Fruit fly (Drosophila melanogaster) whole organism, embryonic: ENCODE data around the gene CG15543.

Experiments used
- Abd-B ChIP-seq: fragments of 200-800 bp; sonication (Bioruptor generic); optimal IDR thresholded peaks from 2 replicates; lab custom pipeline; 2018; ENCODE audit warnings: missing biosample characterization, mild to moderate bottlenecking, missing genetic modification characterization, moderate library complexity
- Antp ChIP-seq: fragments of 200-800 bp; sonication (Bioruptor generic); optimal IDR thresholded peaks from 3 replicates; lab custom pipeline; 2016; ENCODE audit warnings: missing biosample characterization, missing genetic modification characterization
- BEAF-32 ChIP-seq: fragments of 200-800 bp; sonication (Bioruptor generic); optimal IDR thresholded peaks from 3 replicates; lab custom pipeline; 2017; ENCODE audit warnings: missing biosample characterization, missing genetic modification characterization, mild to moderate bottlenecking, moderate library complexity, missing genetic modification reagents
- Blimp-1 ChIP-seq: fragments of 200-800 bp; sonication (Bioruptor generic); optimal IDR thresholded peaks from 3 replicates; lab custom pipeline; 2018; ENCODE audit warnings: missing biosample characterization, missing genetic modification characterization, mild to moderate bottlenecking, moderate library complexity, missing genetic modification reagents
- Bteb2 ChIP-seq: fragments of 200-800 bp; sonication (Bioruptor generic); optimal IDR thresholded peaks from 2 replicates; lab custom pipeline; 2016; ENCODE audit warnings: missing biosample characterization, missing genetic modification characterization
- CG12155 ChIP-seq: fragments of 200-800 bp; sonication (Bioruptor generic); optimal IDR thresholded peaks from 3 replicates; lab custom pipeline; 2016; ENCODE audit warnings: missing biosample characterization, missing genetic modification characterization
- CG12942 ChIP-seq: fragments of 200-800 bp; sonication (Bioruptor generic); optimal IDR thresholded peaks from 3 replicates; lab custom pipeline; 2016; ENCODE audit warnings: missing biosample characterization, missing genetic modification characterization
- CG1602 ChIP-seq: fragments of 200-800 bp; sonication (Bioruptor generic); optimal IDR thresholded peaks from 3 replicates; lab custom pipeline; 2016; ENCODE audit warnings: missing biosample characterization, missing genetic modification characterization
- CG17568 ChIP-seq: fragments of 200-800 bp; sonication (Bioruptor generic); optimal IDR thresholded peaks from 2 replicates; lab custom pipeline; 2018; ENCODE audit warnings: missing biosample characterization, mild to moderate bottlenecking, missing genetic modification characterization, moderate library complexity
- CG2202 ChIP-seq: fragments of 200-800 bp; sonication (Bioruptor generic); optimal IDR thresholded peaks from 2 replicates; lab custom pipeline; 2018; ENCODE audit warnings: missing biosample characterization, mild to moderate bottlenecking, missing genetic modification characterization
- CG2875 ChIP-seq: fragments of 200-800 bp; sonication (Bioruptor generic); optimal IDR thresholded peaks from 2 replicates; lab custom pipeline; 2017; ENCODE audit warnings: missing biosample characterization, mild to moderate bottlenecking, missing genetic modification characterization, missing genetic modification reagents
- CG3163 ChIP-seq: fragments of 200-800 bp; sonication (Bioruptor generic); optimal IDR thresholded peaks from 3 replicates; lab custom pipeline; 2016; ENCODE audit warnings: missing biosample characterization, missing genetic modification characterization
- CG3847 ChIP-seq: fragments of 200-800 bp; sonication (Bioruptor generic); IDR thresholded peaks from 2 replicates; pipeline ENCODE4 v1.3.6; 2022; ENCODE audit warnings: missing biosample characterization, missing genetic modification characterization
- CG4404 ChIP-seq: fragments of 200-800 bp; sonication (Bioruptor generic); IDR thresholded peaks from 2 replicates; pipeline ENCODE4 v1.3.6; 2022; ENCODE audit warnings: missing biosample characterization, missing genetic modification characterization
- CG6854 ChIP-seq: fragments of 200-800 bp; sonication (Bioruptor generic); optimal IDR thresholded peaks from 3 replicates; lab custom pipeline; 2017; ENCODE audit warnings: missing biosample characterization, mild to moderate bottlenecking, missing genetic modification characterization
- CG7839 ChIP-seq: fragments of 200-800 bp; sonication (Bioruptor generic); optimal IDR thresholded peaks from 3 replicates; lab custom pipeline; 2018; ENCODE audit warnings: missing biosample characterization, mild to moderate bottlenecking, missing genetic modification characterization, moderate library complexity
- CG9437 ChIP-seq: fragments of 200-800 bp; sonication (Bioruptor generic); optimal IDR thresholded peaks from 2 replicates; lab custom pipeline; 2018; ENCODE audit warnings: missing biosample characterization, mild to moderate bottlenecking, missing genetic modification characterization
- Camta ChIP-seq: fragments of 200-800 bp; sonication (Bioruptor generic); optimal IDR thresholded peaks from 2 replicates; lab custom pipeline; 2016; ENCODE audit warnings: missing biosample characterization, missing genetic modification characterization
- CrebB ChIP-seq: fragments of 200-800 bp; sonication (Bioruptor generic); optimal IDR thresholded peaks from 3 replicates; lab custom pipeline; 2018; ENCODE audit warnings: missing biosample characterization, mild to moderate bottlenecking, missing genetic modification characterization
- Doc3 ChIP-seq: fragments of 200-800 bp; sonication (Bioruptor generic); IDR thresholded peaks from 3 replicates; pipeline ENCODE4 v1.3.6; 2022; ENCODE audit warnings: missing biosample characterization, missing genetic modification characterization; ENCODE audit not compliant: partially characterized antibody
- Fer2 ChIP-seq: fragments of 200-800 bp; sonication (Bioruptor generic); optimal IDR thresholded peaks from 2 replicates; lab custom pipeline; 2018; ENCODE audit warnings: missing biosample characterization, mild to moderate bottlenecking, missing genetic modification characterization, moderate library complexity
- HLH4C ChIP-seq: fragments of 200-800 bp; sonication (Bioruptor generic); IDR thresholded peaks from 3 replicates; pipeline ENCODE4 v1.3.6; 2022; ENCODE audit warnings: missing biosample characterization, missing genetic modification characterization; ENCODE audit not compliant: partially characterized antibody
- Hmr ChIP-seq: fragments of 200-800 bp; sonication (Bioruptor generic); optimal IDR thresholded peaks from 3 replicates; lab custom pipeline; 2017; ENCODE audit warnings: mild to moderate bottlenecking, missing biosample characterization, missing genetic modification reagents, missing genetic modification characterization
- Mad ChIP-seq: fragments of 200-800 bp; sonication (Bioruptor generic); optimal IDR thresholded peaks from 2 replicates; lab custom pipeline; 2016; ENCODE audit warnings: missing biosample characterization, missing genetic modification characterization
- NFAT ChIP-seq: fragments of 200-800 bp; sonication (Bioruptor generic); IDR thresholded peaks from 2 replicates; pipeline ENCODE4 v1.3.6; 2022; ENCODE audit warnings: missing biosample characterization, missing genetic modification characterization
- Neu2 ChIP-seq: fragments of 200-800 bp; sonication (Bioruptor generic); optimal IDR thresholded peaks from 3 replicates; lab custom pipeline; 2016; ENCODE audit warnings: missing biosample characterization, missing genetic modification characterization, borderline replicate concordance
- Optix ChIP-seq: fragments of 200-800 bp; sonication (Bioruptor generic); IDR thresholded peaks from 3 replicates; pipeline ENCODE4 v1.3.6; 2022; ENCODE audit warnings: missing biosample characterization, missing genetic modification characterization
- Scr ChIP-seq: fragments of 200-800 bp; sonication (Bioruptor generic); IDR thresholded peaks from 2 replicates; pipeline ENCODE4 v1.3.6; 2022; ENCODE audit warnings: missing biosample characterization, missing genetic modification characterization; ENCODE audit not compliant: partially characterized antibody
- Sry-β ChIP-seq: fragments of 200-800 bp; sonication (Bioruptor generic); optimal IDR thresholded peaks from 2 replicates; lab custom pipeline; 2018; ENCODE audit warnings: missing biosample characterization, mild to moderate bottlenecking, missing genetic modification characterization, moderate library complexity
- Ssrp ChIP-seq: fragments of 200-800 bp; sonication (Bioruptor generic); optimal IDR thresholded peaks from 2 replicates; lab custom pipeline; 2018; ENCODE audit warnings: missing biosample characterization, mild to moderate bottlenecking, missing genetic modification characterization, moderate library complexity
- Stat92E ChIP-seq, 3 experiments: fragments of >200 bp in 2 of 3; fragments of 200-800 bp in 1 of 3; sonication (Bioruptor generic) in 1 of 3; optimal IDR thresholded peaks; 2 replicates each; lab custom pipeline; 2017 to 2019; ENCODE audit warnings: missing biosample characterization in 3 of 3, missing genetic modification characterization in 3 of 3, mild to moderate bottlenecking in 1 of 3, moderate library complexity in 1 of 3
- al ChIP-seq: fragments of 200-800 bp; sonication (Bioruptor generic); IDR thresholded peaks from 2 replicates; pipeline ENCODE4 v1.3.6; 2022; ENCODE audit warnings: missing biosample characterization, missing genetic modification characterization
- ara ChIP-seq: fragments of 200-800 bp; sonication (Bioruptor generic); IDR thresholded peaks from 2 replicates; pipeline ENCODE4 v1.3.6; 2022; ENCODE audit warnings: missing biosample characterization, missing genetic modification characterization
- crc ChIP-seq: fragments of 200-800 bp; sonication (Bioruptor generic); optimal IDR thresholded peaks from 2 replicates; lab custom pipeline; 2016; ENCODE audit warnings: missing biosample characterization, missing genetic modification characterization
- dm ChIP-seq: fragments of 200-800 bp; sonication (Bioruptor generic); optimal IDR thresholded peaks from 3 replicates; lab custom pipeline; 2016; ENCODE audit warnings: missing biosample characterization, missing genetic modification characterization
- gce ChIP-seq: fragments of 200-800 bp; sonication (Bioruptor generic); IDR thresholded peaks from 3 replicates; pipeline ENCODE4 v1.3.6; 2022; ENCODE audit warnings: missing biosample characterization, missing genetic modification characterization
- hbn ChIP-seq: fragments of 200-800 bp; sonication (Bioruptor generic); IDR thresholded peaks from 2 replicates; pipeline ENCODE4 v1.3.6; 2022; ENCODE audit warnings: missing biosample characterization, missing genetic modification characterization; ENCODE audit not compliant: partially characterized antibody
- ken ChIP-seq: fragments of 200-800 bp; sonication (Bioruptor generic); IDR thresholded peaks from 3 replicates; pipeline ENCODE4 v1.3.6; 2022; ENCODE audit warnings: missing biosample characterization, missing genetic modification characterization
- lbe ChIP-seq: fragments of 200-800 bp; sonication (Bioruptor generic); optimal IDR thresholded peaks from 2 replicates; lab custom pipeline; 2016; ENCODE audit warnings: missing biosample characterization, mild to moderate bottlenecking, missing genetic modification characterization
- lmd ChIP-seq: fragments of 200-800 bp; sonication (Bioruptor generic); IDR thresholded peaks from 2 replicates; pipeline ENCODE4 v1.3.6; 2022; ENCODE audit warnings: missing biosample characterization, missing genetic modification characterization
- lola ChIP-seq, 3 experiments: fragments of >200 bp in 2 of 3; fragments of 200-800 bp in 1 of 3; sonication (Bioruptor generic) in 1 of 3; optimal IDR thresholded peaks; 2 replicates each; lab custom pipeline; 2017 to 2019; ENCODE audit warnings: missing biosample characterization in 3 of 3, missing genetic modification characterization in 3 of 3, mild to moderate bottlenecking in 1 of 3, moderate library complexity in 1 of 3
- nerfin-2 ChIP-seq: fragments of 200-800 bp; sonication (Bioruptor generic); IDR thresholded peaks from 2 replicates; pipeline ENCODE4 v1.3.6; 2022; ENCODE audit warnings: missing biosample characterization, missing genetic modification characterization; ENCODE audit not compliant: partially characterized antibody
- org-1 ChIP-seq: fragments of 200-800 bp; sonication (Bioruptor generic); optimal IDR thresholded peaks from 2 replicates; lab custom pipeline; 2017; ENCODE audit warnings: missing biosample characterization, missing genetic modification characterization
- pnt ChIP-seq: fragments of 200-800 bp; sonication (Bioruptor generic); optimal IDR thresholded peaks from 3 replicates; lab custom pipeline; 2016; ENCODE audit warnings: missing biosample characterization, missing genetic modification characterization
- salm ChIP-seq: fragments of 200-800 bp; sonication (Bioruptor generic); optimal IDR thresholded peaks from 2 replicates; lab custom pipeline; 2018; ENCODE audit warnings: missing biosample characterization, mild to moderate bottlenecking, missing genetic modification characterization
- sna ChIP-seq: fragments of 200-800 bp; sonication (Bioruptor generic); IDR thresholded peaks from 2 replicates; pipeline ENCODE4 v1.3.6; 2022; ENCODE audit warnings: missing biosample characterization, missing genetic modification characterization; ENCODE audit not compliant: partially characterized antibody
- tgo ChIP-seq: fragments of 200-800 bp; sonication (Bioruptor generic); IDR thresholded peaks from 3 replicates; pipeline ENCODE4 v1.3.6; 2022; ENCODE audit warnings: missing biosample characterization, missing genetic modification characterization
- tin ChIP-seq: fragments of 200-800 bp; sonication (Bioruptor generic); optimal IDR thresholded peaks from 3 replicates; lab custom pipeline; 2016; ENCODE audit warnings: missing biosample characterization, missing genetic modification characterization
- unpg ChIP-seq: fragments of 200-800 bp; sonication (Bioruptor generic); optimal IDR thresholded peaks from 3 replicates; lab custom pipeline; 2018; ENCODE audit warnings: missing biosample characterization, mild to moderate bottlenecking, missing genetic modification characterization, moderate library complexity
- wdn ChIP-seq: fragments of 200-800 bp; sonication (Bioruptor generic); IDR thresholded peaks from 2 replicates; pipeline ENCODE4 v1.3.6; 2022; ENCODE audit warnings: missing biosample characterization, missing genetic modification characterization

CG15543 gene

DNA sequence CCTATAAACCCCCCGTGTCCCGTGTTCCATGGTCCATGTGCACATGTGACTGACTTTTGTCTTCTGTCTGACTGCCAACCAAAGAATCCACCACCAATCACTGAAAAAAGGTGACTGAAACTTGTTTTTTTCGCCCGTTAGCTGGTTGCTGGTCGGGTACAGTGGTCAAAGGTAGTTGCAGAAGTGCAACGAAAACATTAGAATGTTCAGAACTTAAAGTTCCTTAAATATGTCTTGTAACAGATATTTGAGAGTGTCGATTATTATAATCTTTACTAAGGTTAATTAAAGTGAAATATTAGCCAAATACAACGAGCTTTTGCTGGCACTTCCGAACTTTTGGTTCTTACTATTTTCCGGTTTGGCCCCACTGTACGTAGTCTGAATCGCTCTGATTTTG lies 18.5 kb downstream of the CG15543 start (continued):
- TF ChIP-seq Neu2 (GFP tag; lab: Kevin White, UChicago), result peak; percentile 28
- TF ChIP-seq gce (GFP tag; lab: Robert Waterston, UW), result 0 out of 3 replicates have a peak, but pooled peaks have one; percentile 26
- peak; percentile 69 for TF ChIP-seq Blimp-1
- TF ChIP-seq sna, result no peak
- TF ChIP-seq Fer2 (tag; lab: Kevin White, UChicago), result no peak
- TF ChIP-seq Stat92E (GFP tag; optimal IDR thresholded peaks at IDR 0.05; lab: Kevin White, UChicago), result no peak
- no peak for TF ChIP-seq CG9437 (GFP tag; lab: Kevin White, UChicago)
- no peak for TF ChIP-seq CG2875 (GFP tag; lab: Kevin White, UChicago)
- peak; percentile 66 for TF ChIP-seq ara
- no peak for TF ChIP-seq Doc3 (GFP tag; lab: Robert Waterston, UW)
- no peak for TF ChIP-seq dm (GFP tag; lab: Kevin White, UChicago)
- TF ChIP-seq org-1 (GFP tag; lab: Kevin White, UChicago), result peak; percentile 37
- TF ChIP-seq CG17568, result no peak
- TF ChIP-seq Sry-β (GFP tag; lab: Kevin White, UChicago), result no peak
- TF ChIP-seq pnt, result peak; percentile 43
- peak; percentile 37; the same call in 1 of the 2 replicates for TF ChIP-seq lmd (GFP tag; lab: Robert Waterston, UW)
- peak; percentile 66 for TF ChIP-seq CG7839
- TF ChIP-seq CG12942, result no peak
- no peak for TF ChIP-seq HLH4C (GFP tag; lab: Robert Waterston, UW)
- peak; percentile 56 for TF ChIP-seq unpg
- peak; percentile 63 for TF ChIP-seq CG2202
- TF ChIP-seq nerfin-2, result no peak
- peak; percentile 65 for TF ChIP-seq CG4404 (GFP tag; lab: Robert Waterston, UW)
- TF ChIP-seq BEAF-32, result no peak
- TF ChIP-seq al (GFP tag; lab: Robert Waterston, UW), result no peak
- no peak for TF ChIP-seq wdn (GFP tag; lab: Robert Waterston, UW)
- TF ChIP-seq salm (tag; lab: Kevin White, UChicago), result no peak
- peak; percentile 14 for TF ChIP-seq Camta
- peak; percentile 22 for TF ChIP-seq lbe (GFP tag; lab: Kevin White, UChicago)
- no peak for TF ChIP-seq Bteb2
- no peak for TF ChIP-seq crc (GFP tag; lab: Kevin White, UChicago)
- peak; percentile 25 for TF ChIP-seq Antp (GFP tag; lab: Kevin White, UChicago)
- peak; percentile 58 for TF ChIP-seq tin (GFP tag; lab: Kevin White, UChicago)
- TF ChIP-seq tgo (GFP tag; lab: Robert Waterston, UW), result no peak; the same call in 2 of the 3 replicates
- peak; percentile 34 for TF ChIP-seq CG1602 (GFP tag; lab: Kevin White, UChicago)
- no peak for TF ChIP-seq Abd-B (GFP tag; lab: Kevin White, UChicago)
- no peak for TF ChIP-seq Scr (GFP tag; lab: Robert Waterston, UW)
- TF ChIP-seq Hmr (GFP tag; lab: Kevin White, UChicago), result peak; percentile 10
- no peak for TF ChIP-seq CG3847 (GFP tag; lab: Robert Waterston, UW)
- TF ChIP-seq CG12155 (GFP tag; lab: Kevin White, UChicago), result no peak
- TF ChIP-seq hbn (GFP tag; lab: Robert Waterston, UW), result no peak
- TF ChIP-seq lola (GFP tag; optimal IDR thresholded peaks at IDR 0.05; lab: Kevin White, UChicago), result peak in 1 of 3 experiments; percentile 71
- peak; percentile 57; the same call in 1 of the 3 replicates for TF ChIP-seq Optix (GFP tag; lab: Robert Waterston, UW)
- TF ChIP-seq Ssrp, result peak; percentile 45
- TF ChIP-seq NFAT (GFP tag; lab: Robert Waterston, UW), result no peak
- no peak for TF ChIP-seq Mad (GFP tag; lab: Kevin White, UChicago)
- TF ChIP-seq CG6854 (GFP tag; lab: Kevin White, UChicago), result no peak
- TF ChIP-seq CrebB (tag; lab: Kevin White, UChicago), result no peak
- no peak for TF ChIP-seq CG3163 (GFP tag; lab: Kevin White, UChicago)
- peak; percentile 63 for TF ChIP-seq ken (GFP tag; lab: Robert Waterston, UW)
